Worm (Caenorhabditis elegans): ENCODE data around the gene T01E8.1.

T01E8.1 gene

ce11 chrII:10192207-10192606 is 14.3 kb upstream of the T01E8.1 start, which contains the start of gene R05H5.7:
Gene R05H5.7, plus strand, starts transcription at chrII:10192507.
- TF ChIP-seq unc-55 (GFP tag; optimal IDR thresholded peaks at IDR 0.05), result no peak

ce11 chrII:10194605-10195004 is 11.9 kb upstream of the T01E8.1 start, which contains the start of gene srb-6:
Gene srb-6, plus strand, starts transcription at chrII:10194905.
- TF ChIP-seq rnt-1 (tag; optimal IDR thresholded peaks at IDR 0.05), result no peak
- TF ChIP-seq nfya-1 (tag; optimal IDR thresholded peaks at IDR 0.05), result no peak
- no peak for TF ChIP-seq dmd-4 (tag; optimal IDR thresholded peaks at IDR 0.05; ENCODE audit: borderline replicate concordance)
- TF ChIP-seq nhr-232 (tag; optimal IDR thresholded peaks at IDR 0.05), result no peak
- no peak for TF ChIP-seq unc-42 (tag; optimal IDR thresholded peaks at IDR 0.05)
- TF ChIP-seq nhr-11 (tag; optimal IDR thresholded peaks at IDR 0.05), result no peak
- TF ChIP-seq lin-11 (tag; optimal IDR thresholded peaks at IDR 0.05), result no peak
- TF ChIP-seq pha-2 (tag; optimal IDR thresholded peaks at IDR 0.05), result no peak
- TF ChIP-seq ceh-6 (GFP tag; optimal IDR thresholded peaks at IDR 0.05), result no peak
- TF ChIP-seq ahr-1 (tag; optimal IDR thresholded peaks at IDR 0.05), result no peak
- no peak for TF ChIP-seq npax-4 (tag; optimal IDR thresholded peaks at IDR 0.05)
- no peak for TF ChIP-seq C38D4.7 (GFP tag; optimal IDR thresholded peaks at IDR 0.05)
- no peak for TF ChIP-seq ceh-14 (tag; optimal IDR thresholded peaks at IDR 0.05)
- no peak for TF ChIP-seq Y22D7AL.16 (tag; optimal IDR thresholded peaks at IDR 0.05)
- no peak for TF ChIP-seq odd-2 (tag; optimal IDR thresholded peaks at IDR 0.05)
- no peak for TF ChIP-seq K02D7.2 (tag; optimal IDR thresholded peaks at IDR 0.05)
- no peak for TF ChIP-seq tbx-7 (tag; optimal IDR thresholded peaks at IDR 0.05)
- no peak for TF ChIP-seq ceh-45 (GFP tag; IDR thresholded peaks at IDR 0.05)
- TF ChIP-seq T23F11.4 (GFP tag; optimal IDR thresholded peaks at IDR 0.05), result no peak
- TF ChIP-seq ceh-34 (tag; optimal IDR thresholded peaks at IDR 0.05), result no peak

- TF ChIP-seq unc-42 (tag; optimal IDR thresholded peaks at IDR 0.05), result peak; percentile 55
- TF ChIP-seq lin-11 (tag; optimal IDR thresholded peaks at IDR 0.05), result no peak
Measured at ce11 chrII:10197091-10197675, 9.3 kb upstream of the T01E8.1 start, which contains the start of gene R05H5.3. Gene R05H5.3, plus strand, starts transcription at chrII:10197625.

ce11 chrII:10198486-10198885 is 8.0 kb upstream of the T01E8.1 start:
- TF ChIP-seq fkh-6 (tag; optimal IDR thresholded peaks at IDR 0.05), result no peak
- no peak for TF ChIP-seq ceh-24 (tag; optimal IDR thresholded peaks at IDR 0.05)
- TF ChIP-seq K09A11.1 (tag; optimal IDR thresholded peaks at IDR 0.05; ENCODE audit: insufficient read depth), result no peak
- no peak for TF ChIP-seq ceh-48 (tag; optimal IDR thresholded peaks at IDR 0.05)
- TF ChIP-seq unc-86 (tag; optimal IDR thresholded peaks at IDR 0.05), result no peak
- TF ChIP-seq ceh-45 (GFP tag; IDR thresholded peaks at IDR 0.05), result no peak
- no peak for TF ChIP-seq pha-2 (tag; optimal IDR thresholded peaks at IDR 0.05)
- no peak for TF ChIP-seq ttx-3 (tag; optimal IDR thresholded peaks at IDR 0.05)
- TF ChIP-seq pat-9 (tag; optimal IDR thresholded peaks at IDR 0.05), result no peak
- TF ChIP-seq mec-3 (tag; optimal IDR thresholded peaks at IDR 0.05; ENCODE audit: borderline replicate concordance), result no peak
- TF ChIP-seq tbx-2 (tag; optimal IDR thresholded peaks at IDR 0.05), result no peak

ce11 chrII:10199906-10200305 is 6.6 kb upstream of the T01E8.1 start, which contains the start of gene R05H5.4:
Gene R05H5.4, minus strand, starts transcription at chrII:10200006.
- TF ChIP-seq ceh-19 (GFP tag; optimal IDR thresholded peaks at IDR 0.05) (no peak), che-1 (tag; optimal IDR thresholded peaks at IDR 0.05) (no peak), K09A11.1 (tag; optimal IDR thresholded peaks at IDR 0.05; ENCODE audit: insufficient read depth) (no peak), syd-9 (tag; optimal IDR thresholded peaks at IDR 0.05) (no peak), unc-86 (tag; optimal IDR thresholded peaks at IDR 0.05) (no peak), dmd-4 (tag; optimal IDR thresholded peaks at IDR 0.05; ENCODE audit: borderline replicate concordance) (no peak), fkh-10 (GFP tag; optimal IDR thresholded peaks at IDR 0.05) (no peak), fkh-6 (tag; optimal IDR thresholded peaks at IDR 0.05) (no peak), ceh-24 (tag; optimal IDR thresholded peaks at IDR 0.05) (no peak), ceh-22 (tag; optimal IDR thresholded peaks at IDR 0.05) (no peak)

All from whole organism, late embryonic.